Fruit fly (Drosophila melanogaster): ENCODE results near the gene CG34166.
"Not testable (repeated sequence)": the region's sequence is repeated elsewhere in the genome, so short reads cannot be mapped to it uniquely, and the experiment has no call there.

- not testable (repeated sequence) for TF ChIP-seq h (GFP tag; optimal IDR thresholded peaks at IDR 0.05); tai (GFP tag; optimal IDR thresholded peaks at IDR 0.05); dl (GFP tag; optimal IDR thresholded peaks at IDR 0.05; ENCODE audit: insufficient read depth in 1 of 2, partially characterized antibody in 2 of 2); CrebA (GFP tag; optimal IDR thresholded peaks at IDR 0.05; ENCODE audit: borderline replicate concordance); fru (GFP tag; optimal IDR thresholded peaks at IDR 0.05); Hnf4 (GFP tag; optimal IDR thresholded peaks at IDR 0.05); CG9705 (GFP tag; optimal IDR thresholded peaks at IDR 0.05); Dfd (GFP tag; optimal IDR thresholded peaks at IDR 0.05)
Observed at dm6 chr2L:14741740-14742139, 1.3 kb upstream of the CG34166 start, which contains the start of gene CG42586.
